Fruit fly (Drosophila melanogaster) whole organism, embryonic: Measurements from ENCODE around the gene rdog.

Source experiments
- Ada2b ChIP-seq: fragments of 200-800 bp; sonication (Bioruptor generic); IDR thresholded peaks from 2 replicates; pipeline ENCODE4 v1.3.6; 2022; ENCODE audit warnings: missing biosample characterization, missing genetic modification characterization
- Aef1 ChIP-seq: fragments of 200-800 bp; sonication (Bioruptor generic); IDR thresholded peaks from 3 replicates; pipeline ENCODE4 v1.3.6; 2022; ENCODE audit warnings: missing biosample characterization, missing genetic modification characterization
- C15 ChIP-seq: fragments of 200-800 bp; sonication (Bioruptor generic); IDR thresholded peaks from 3 replicates; pipeline ENCODE4 v1.3.6; 2022; ENCODE audit warnings: missing biosample characterization, missing genetic modification characterization
- CG10321 ChIP-seq: fragments of 200-800 bp; sonication (Bioruptor generic); IDR thresholded peaks from 2 replicates; pipeline ENCODE4 v1.3.6; 2022; ENCODE audit warnings: missing biosample characterization, missing genetic modification characterization
- CG11696 ChIP-seq: fragments of 200-800 bp; sonication (Bioruptor generic); IDR thresholded peaks from 2 replicates; pipeline ENCODE4 v1.3.6; 2022; ENCODE audit warnings: missing biosample characterization, missing genetic modification characterization
- CG12659 ChIP-seq: fragments of 200-800 bp; sonication (Bioruptor generic); optimal IDR thresholded peaks from 3 replicates; lab custom pipeline; 2017; ENCODE audit warnings: mild to moderate bottlenecking, missing biosample characterization, missing genetic modification reagents, missing genetic modification characterization
- CG15011 ChIP-seq: fragments of 200-800 bp; sonication (Bioruptor generic); optimal IDR thresholded peaks from 3 replicates; lab custom pipeline; 2018; ENCODE audit warnings: missing biosample characterization, mild to moderate bottlenecking, missing genetic modification characterization
- CG1602 ChIP-seq: fragments of 200-800 bp; sonication (Bioruptor generic); optimal IDR thresholded peaks from 3 replicates; lab custom pipeline; 2016; ENCODE audit warnings: missing biosample characterization, missing genetic modification characterization
- CG18262 ChIP-seq: fragments of 200-800 bp; optimal IDR thresholded peaks from 3 replicates; lab custom pipeline; 2019; ENCODE audit warnings: missing biosample characterization, mild to moderate bottlenecking, missing genetic modification characterization, moderate library complexity
- CG2875 ChIP-seq: fragments of 200-800 bp; sonication (Bioruptor generic); optimal IDR thresholded peaks from 2 replicates; lab custom pipeline; 2017; ENCODE audit warnings: missing biosample characterization, mild to moderate bottlenecking, missing genetic modification characterization, missing genetic modification reagents
- CG31365 ChIP-seq: fragments of 200-800 bp; sonication (Bioruptor generic); optimal IDR thresholded peaks from 2 replicates; lab custom pipeline; 2018; ENCODE audit warnings: missing biosample characterization, mild to moderate bottlenecking, missing genetic modification characterization
- CG3281 ChIP-seq: fragments of 200-800 bp; sonication (Bioruptor generic); optimal IDR thresholded peaks from 3 replicates; lab custom pipeline; 2017; ENCODE audit warnings: missing biosample characterization, mild to moderate bottlenecking, missing genetic modification characterization
- CG34376 ChIP-seq: fragments of 200-800 bp; sonication (Bioruptor generic); optimal IDR thresholded peaks from 2 replicates; lab custom pipeline; 2018; ENCODE audit warnings: missing biosample characterization, mild to moderate bottlenecking, missing genetic modification characterization
- CG34422 ChIP-seq: fragments of 200-800 bp; sonication (Bioruptor generic); IDR thresholded peaks from 3 replicates; pipeline ENCODE4 v1.3.6; 2022; ENCODE audit warnings: missing biosample characterization, missing genetic modification characterization
- CG4328 ChIP-seq: fragments of 200-800 bp; sonication (Bioruptor generic); optimal IDR thresholded peaks from 3 replicates; lab custom pipeline; 2017; ENCODE audit warnings: missing biosample characterization, missing genetic modification reagents, missing genetic modification characterization
- CG43689 ChIP-seq: fragments of 200-800 bp; sonication (Bioruptor generic); IDR thresholded peaks from 2 replicates; pipeline ENCODE4 v1.3.6; 2022; ENCODE audit warnings: missing biosample characterization, missing genetic modification characterization
- CG7372 ChIP-seq: fragments of 200-800 bp; sonication (Bioruptor generic); IDR thresholded peaks from 2 replicates; pipeline ENCODE4 v1.3.6; 2022; ENCODE audit warnings: missing biosample characterization, missing genetic modification characterization
- CG7839 ChIP-seq: fragments of 200-800 bp; sonication (Bioruptor generic); optimal IDR thresholded peaks from 3 replicates; lab custom pipeline; 2018; ENCODE audit warnings: missing biosample characterization, mild to moderate bottlenecking, missing genetic modification characterization, moderate library complexity
- CG8290 ChIP-seq, 3 experiments: fragments of 200-800 bp; sonication (Bioruptor generic); optimal IDR thresholded peaks; 2 replicates each; lab custom pipeline; 2016 to 2019; ENCODE audit warnings: missing biosample characterization in 3 of 3, missing genetic modification characterization in 3 of 3, mild to moderate bottlenecking in 2 of 3, moderate library complexity in 1 of 3
- CG9609 ChIP-seq: fragments of 200-800 bp; sonication (Bioruptor generic); optimal IDR thresholded peaks from 3 replicates; lab custom pipeline; 2016; ENCODE audit warnings: missing biosample characterization, missing genetic modification characterization
- CG9817 ChIP-seq: fragments of 200-800 bp; sonication (Bioruptor generic); optimal IDR thresholded peaks from 2 replicates; lab custom pipeline; 2018; ENCODE audit warnings: missing biosample characterization, mild to moderate bottlenecking, missing genetic modification characterization, moderate library complexity
- Dek ChIP-seq: fragments of 200-800 bp; sonication (Bioruptor generic); optimal IDR thresholded peaks from 3 replicates; lab custom pipeline; 2019; ENCODE audit warnings: missing biosample characterization, mild to moderate bottlenecking, missing genetic modification characterization, moderate library complexity
- Dfd ChIP-seq, 2 experiments: fragments of >200 bp; optimal IDR thresholded peaks; 2 replicates each; lab custom pipeline; 2017; ENCODE audit warnings: missing biosample characterization in 2 of 2, missing genetic modification characterization in 2 of 2
- Dip3 ChIP-seq: fragments of 200-800 bp; sonication (Bioruptor generic); optimal IDR thresholded peaks from 3 replicates; lab custom pipeline; 2016; ENCODE audit warnings: missing biosample characterization, missing genetic modification characterization
- Ets65A ChIP-seq: fragments of 200-800 bp; sonication (Bioruptor generic); peaks from one replicate; lab custom pipeline; 2016; ENCODE audit warnings: missing biosample characterization, missing genetic modification characterization
- Fer2 ChIP-seq: fragments of 200-800 bp; sonication (Bioruptor generic); optimal IDR thresholded peaks from 2 replicates; lab custom pipeline; 2018; ENCODE audit warnings: missing biosample characterization, mild to moderate bottlenecking, missing genetic modification characterization, moderate library complexity
- H2.0 ChIP-seq: fragments of 200-800 bp; sonication (Bioruptor generic); IDR thresholded peaks from 2 replicates; pipeline ENCODE4 v1.3.6; 2022; ENCODE audit warnings: missing biosample characterization, missing genetic modification characterization
- Mes4 ChIP-seq: fragments of 200-800 bp; sonication (Bioruptor generic); optimal IDR thresholded peaks from 2 replicates; lab custom pipeline; 2016; ENCODE audit warnings: missing biosample characterization, missing genetic modification characterization
- Mrtf ChIP-seq: fragments of 200-800 bp; sonication (Bioruptor generic); IDR thresholded peaks from 3 replicates; pipeline ENCODE4 v1.3.6; 2022; ENCODE audit warnings: missing biosample characterization, missing genetic modification characterization
- Oli ChIP-seq: fragments of 200-800 bp; sonication (Bioruptor generic); optimal IDR thresholded peaks from 2 replicates; lab custom pipeline; 2018; ENCODE audit warnings: missing biosample characterization, mild to moderate bottlenecking, missing genetic modification characterization, moderate library complexity
- Optix ChIP-seq: fragments of 200-800 bp; sonication (Bioruptor generic); IDR thresholded peaks from 3 replicates; pipeline ENCODE4 v1.3.6; 2022; ENCODE audit warnings: missing biosample characterization, missing genetic modification characterization
- abd-A ChIP-seq: fragments of 200-800 bp; sonication (Bioruptor generic); optimal IDR thresholded peaks from 3 replicates; lab custom pipeline; 2019; ENCODE audit warnings: missing biosample characterization, mild to moderate bottlenecking, missing genetic modification characterization, moderate library complexity
- ap ChIP-seq: fragments of 200-800 bp; sonication (Bioruptor generic); IDR thresholded peaks from 2 replicates; pipeline ENCODE4 v1.3.6; 2022; ENCODE audit warnings: missing biosample characterization, missing genetic modification characterization
- ase ChIP-seq: fragments of 200-800 bp; sonication (Bioruptor generic); IDR thresholded peaks from 3 replicates; pipeline ENCODE4 v1.3.6; 2022; ENCODE audit warnings: missing biosample characterization, missing genetic modification characterization
- az2 ChIP-seq: fragments of 200-800 bp; sonication (Bioruptor generic); optimal IDR thresholded peaks from 3 replicates; lab custom pipeline; 2016; ENCODE audit warnings: missing biosample characterization, missing genetic modification characterization
- bowl ChIP-seq: fragments of 200-800 bp; sonication (Bioruptor generic); IDR thresholded peaks from 2 replicates; pipeline ENCODE4 v1.3.6; 2022; ENCODE audit warnings: missing biosample characterization, missing genetic modification characterization
- cwo ChIP-seq: fragments of 200-800 bp; sonication (Bioruptor generic); optimal IDR thresholded peaks from 3 replicates; lab custom pipeline; 2017; ENCODE audit warnings: missing biosample characterization, missing genetic modification characterization, mild to moderate bottlenecking, moderate library complexity, missing genetic modification reagents
- ems ChIP-seq: fragments of 200-800 bp; sonication (Bioruptor generic); optimal IDR thresholded peaks from 3 replicates; lab custom pipeline; 2016; ENCODE audit warnings: missing biosample characterization, missing genetic modification characterization
- exex ChIP-seq: fragments of 200-800 bp; sonication (Bioruptor generic); optimal IDR thresholded peaks from 4 replicates; lab custom pipeline; 2018; ENCODE audit warnings: missing biosample characterization, mild to moderate bottlenecking, missing genetic modification characterization, moderate library complexity
- fd96Cb ChIP-seq: fragments of 200-800 bp; sonication (Bioruptor generic); optimal IDR thresholded peaks from 2 replicates; lab custom pipeline; 2018; ENCODE audit warnings: missing biosample characterization, mild to moderate bottlenecking, missing genetic modification characterization, moderate library complexity
- grn ChIP-seq: fragments of 200-800 bp; sonication (Bioruptor generic); optimal IDR thresholded peaks from 3 replicates; lab custom pipeline; 2017; ENCODE audit warnings: missing biosample characterization, missing genetic modification characterization
- hkb ChIP-seq, 2 experiments: fragments of 200-800 bp in 1 of 2; fragments of >200 bp in 1 of 2; sonication (Bioruptor generic) in 1 of 2; IDR thresholded peaks in 1 of 2; optimal IDR thresholded peaks in 1 of 2; 2 replicates each; pipeline versions ENCODE4 v1.3.6 to Lab custom; 2017 to 2022; ENCODE audit warnings: missing biosample characterization in 1 of 2, missing genetic modification characterization in 1 of 2
- nmo ChIP-seq: fragments of 200-800 bp; sonication (Bioruptor generic); optimal IDR thresholded peaks from 2 replicates; lab custom pipeline; 2018; ENCODE audit warnings: missing biosample characterization, mild to moderate bottlenecking, missing genetic modification characterization, moderate library complexity
- pnt ChIP-seq: fragments of 200-800 bp; sonication (Bioruptor generic); optimal IDR thresholded peaks from 3 replicates; lab custom pipeline; 2016; ENCODE audit warnings: missing biosample characterization, missing genetic modification characterization
- sob ChIP-seq: fragments of 200-800 bp; sonication (Bioruptor generic); IDR thresholded peaks from 2 replicates; pipeline ENCODE4 v1.3.6; 2022; ENCODE audit warnings: missing biosample characterization, missing genetic modification characterization
- trem ChIP-seq: fragments of 200-800 bp; optimal IDR thresholded peaks from 3 replicates; lab custom pipeline; 2019; ENCODE audit warnings: missing biosample characterization, mild to moderate bottlenecking, missing genetic modification characterization, moderate library complexity
- tx ChIP-seq: fragments of 200-800 bp; sonication (Bioruptor generic); optimal IDR thresholded peaks from 2 replicates; lab custom pipeline; 2016; ENCODE audit warnings: missing biosample characterization, missing genetic modification characterization
- wdn ChIP-seq: fragments of 200-800 bp; sonication (Bioruptor generic); IDR thresholded peaks from 2 replicates; pipeline ENCODE4 v1.3.6; 2022; ENCODE audit warnings: missing biosample characterization, missing genetic modification characterization
- zf30C ChIP-seq: fragments of 200-800 bp; sonication (Bioruptor generic); optimal IDR thresholded peaks from 3 replicates; lab custom pipeline; 2018; ENCODE audit warnings: missing biosample characterization, mild to moderate bottlenecking, missing genetic modification characterization

Gene rdog

dm6 chr3R:29207012-29207656, 49.2 kb downstream of the rdog start (continued):
- TF ChIP-seq exex (tag; lab: Kevin White, UChicago) = no peak
- TF ChIP-seq CG11696 (GFP tag; lab: Robert Waterston, UW) = peak; percentile 58
- TF ChIP-seq bowl (GFP tag; lab: Robert Waterston, UW) = peak; percentile 39; the same call in 1 of the 2 replicates
- no peak for TF ChIP-seq CG9609 (GFP tag; lab: Kevin White, UChicago)
- TF ChIP-seq H2.0 (GFP tag; lab: Robert Waterston, UW) = peak; percentile 79
- no peak for TF ChIP-seq trem (tag; lab: Kevin White, UChicago)
- TF ChIP-seq grn (GFP tag; lab: Kevin White, UChicago) = peak; percentile 2
- peak; percentile 85 for TF ChIP-seq Ets65A (GFP tag; lab: Kevin White, UChicago)
- TF ChIP-seq Dip3 (GFP tag; lab: Kevin White, UChicago) = no peak
- peak; percentile 55 for TF ChIP-seq Dek
- peak; percentile 9 for TF ChIP-seq CG2875
- peak; percentile 59 for TF ChIP-seq CG3281 (GFP tag; lab: Kevin White, UChicago)
- TF ChIP-seq fd96Cb (tag; lab: Kevin White, UChicago) = peak; percentile 60
- TF ChIP-seq CG9817 = peak; percentile 75
- no peak for TF ChIP-seq hkb (optimal IDR thresholded peaks at IDR 0.05; lab: Kevin White, UChicago)
- peak; percentile 74 for TF ChIP-seq hkb (GFP tag; IDR thresholded peaks at IDR 0.05; lab: Robert Waterston, UW)
- TF ChIP-seq CG8290 (GFP tag; optimal IDR thresholded peaks at IDR 0.05; lab: Kevin White, UChicago) = no peak
- TF ChIP-seq CG8290 (tag; optimal IDR thresholded peaks at IDR 0.05; lab: Kevin White, UChicago) = peak in 1 of 2 experiments; percentile 13
- TF ChIP-seq CG34376 = no peak
- peak; percentile 26; the same call in 1 of the 2 replicates for TF ChIP-seq CG10321
- no peak for TF ChIP-seq ap (GFP tag; lab: Robert Waterston, UW)
- TF ChIP-seq tx = no peak
- peak; percentile 67 for TF ChIP-seq Oli (tag; lab: Kevin White, UChicago)
- TF ChIP-seq CG7372 = peak; percentile 31; the same call in 1 of the 2 replicates
- peak; percentile 3 for TF ChIP-seq CG4328 (GFP tag; lab: Kevin White, UChicago)
- TF ChIP-seq az2 (GFP tag; lab: Kevin White, UChicago) = peak; percentile 38
- peak; percentile 76 for TF ChIP-seq Aef1 (GFP tag; lab: Robert Waterston, UW)
- TF ChIP-seq C15 = peak; percentile 14; the same call in 1 of the 3 replicates
- TF ChIP-seq Fer2 (tag; lab: Kevin White, UChicago) = peak; percentile 22
- TF ChIP-seq Mrtf (GFP tag; lab: Robert Waterston, UW) = peak; percentile 78
- TF ChIP-seq sob (GFP tag; lab: Robert Waterston, UW) = peak; percentile 75
- peak; percentile 28; the same call in 1 of the 3 replicates for TF ChIP-seq Optix
- peak; percentile 33 for TF ChIP-seq CG1602 (GFP tag; lab: Kevin White, UChicago)
- TF ChIP-seq CG15011 = no peak
- no peak for TF ChIP-seq abd-A (tag; lab: Kevin White, UChicago)
- peak; percentile 24 for TF ChIP-seq cwo
- TF ChIP-seq ems (GFP tag; lab: Kevin White, UChicago) = no peak
- TF ChIP-seq CG18262 = peak; percentile 39
- peak; percentile 66; the same call in 2 of the 3 replicates for TF ChIP-seq ase (GFP tag; lab: Robert Waterston, UW)
- TF ChIP-seq CG34422 (GFP tag; lab: Robert Waterston, UW) = peak; percentile 71
- TF ChIP-seq nmo (GFP tag; lab: Kevin White, UChicago) = peak; percentile 64
- peak; percentile 45; the same call in 1 of the 2 replicates for TF ChIP-seq CG43689 (GFP tag; lab: Robert Waterston, UW)
- TF ChIP-seq CG31365 = no peak
- peak; percentile 45; the same call in 1 of the 2 replicates for TF ChIP-seq wdn (GFP tag; lab: Robert Waterston, UW)
- no peak for TF ChIP-seq Mes4
- peak; percentile 57 for TF ChIP-seq CG12659
- TF ChIP-seq Dfd (GFP tag; optimal IDR thresholded peaks at IDR 0.05; lab: Kevin White, UChicago) = no peak
- TF ChIP-seq zf30C = no peak
- no peak for TF ChIP-seq pnt (GFP tag; lab: Kevin White, UChicago)
- peak; percentile 61 for TF ChIP-seq Ada2b
- peak; percentile 70 for TF ChIP-seq CG7839 (tag; lab: Kevin White, UChicago)
